Fruit fly (Drosophila melanogaster) whole organism, embryonic: Measurements from ENCODE around the gene Syx4.
A peak's percentile ranks its signal among the peaks of the same experiment; 100 is the strongest.

Experiments used
- CG10366 ChIP-seq: fragments of 200-800 bp; sonication (Bioruptor generic); IDR thresholded peaks from 2 replicates; pipeline ENCODE4 v1.3.6; 2022; ENCODE audit warnings: missing biosample characterization, missing genetic modification characterization
- CG11723 ChIP-seq: fragments of 200-800 bp; sonication (Bioruptor generic); optimal IDR thresholded peaks from 2 replicates; lab custom pipeline; 2017; ENCODE audit warnings: missing biosample characterization, mild to moderate bottlenecking, missing genetic modification characterization
- CG12071 ChIP-seq: fragments of 200-800 bp; sonication (Bioruptor generic); optimal IDR thresholded peaks from 3 replicates; lab custom pipeline; 2018; ENCODE audit warnings: missing biosample characterization, mild to moderate bottlenecking, missing genetic modification characterization
- CG12219 ChIP-seq: fragments of 200-800 bp; sonication (Bioruptor generic); optimal IDR thresholded peaks from 3 replicates; lab custom pipeline; 2018; ENCODE audit warnings: missing biosample characterization, mild to moderate bottlenecking, missing genetic modification characterization
- CG15514 ChIP-seq: fragments of 200-800 bp; sonication (Bioruptor generic); optimal IDR thresholded peaks from 3 replicates; lab custom pipeline; 2017; ENCODE audit warnings: missing biosample characterization, missing genetic modification characterization, mild to moderate bottlenecking, moderate library complexity, missing genetic modification reagents
- CG1647 ChIP-seq: fragments of 200-800 bp; sonication (Bioruptor generic); optimal IDR thresholded peaks from 3 replicates; lab custom pipeline; 2016; ENCODE audit warnings: missing biosample characterization, missing genetic modification characterization
- CG2120 ChIP-seq: fragments of 200-800 bp; sonication (Bioruptor generic); optimal IDR thresholded peaks from 3 replicates; lab custom pipeline; 2016; ENCODE audit warnings: missing biosample characterization, missing genetic modification characterization
- CG2712 ChIP-seq: fragments of 200-800 bp; optimal IDR thresholded peaks from 3 replicates; lab custom pipeline; 2019; ENCODE audit warnings: missing biosample characterization, mild to moderate bottlenecking, missing genetic modification characterization, moderate library complexity
- CG2889 ChIP-seq: fragments of 200-800 bp; sonication (Bioruptor generic); IDR thresholded peaks from 3 replicates; pipeline ENCODE4 v1.3.6; 2022; ENCODE audit warnings: missing biosample characterization, missing genetic modification characterization
- CG34422 ChIP-seq: fragments of 200-800 bp; sonication (Bioruptor generic); IDR thresholded peaks from 3 replicates; pipeline ENCODE4 v1.3.6; 2022; ENCODE audit warnings: missing biosample characterization, missing genetic modification characterization
- CG3726 ChIP-seq: fragments of 200-800 bp; sonication (Bioruptor generic); IDR thresholded peaks from 3 replicates; pipeline ENCODE4, ENCODE4 v1.3.6; 2022; ENCODE audit warnings: missing biosample characterization, missing genetic modification characterization
- CG4820 ChIP-seq: fragments of 200-800 bp; sonication (Bioruptor generic); optimal IDR thresholded peaks from 3 replicates; lab custom pipeline; 2016; ENCODE audit warnings: missing biosample characterization, missing genetic modification characterization
- CG7357 ChIP-seq: fragments of 200-800 bp; sonication (Bioruptor generic); IDR thresholded peaks from 3 replicates; pipeline ENCODE4 v1.3.6; 2022; ENCODE audit warnings: missing biosample characterization, missing genetic modification characterization
- CG7839 ChIP-seq: fragments of 200-800 bp; sonication (Bioruptor generic); optimal IDR thresholded peaks from 3 replicates; lab custom pipeline; 2018; ENCODE audit warnings: missing biosample characterization, mild to moderate bottlenecking, missing genetic modification characterization, moderate library complexity
- CG9817 ChIP-seq: fragments of 200-800 bp; sonication (Bioruptor generic); optimal IDR thresholded peaks from 2 replicates; lab custom pipeline; 2018; ENCODE audit warnings: missing biosample characterization, mild to moderate bottlenecking, missing genetic modification characterization, moderate library complexity
- CoRest ChIP-seq: fragments of 200-800 bp; sonication (Bioruptor generic); optimal IDR thresholded peaks from 3 replicates; lab custom pipeline; 2018; ENCODE audit warnings: missing biosample characterization, mild to moderate bottlenecking, missing genetic modification characterization, moderate library complexity
- Drgx ChIP-seq: fragments of 200-800 bp; sonication (Bioruptor generic); IDR thresholded peaks from 2 replicates; pipeline ENCODE4 v1.3.6; 2022; ENCODE audit warnings: missing biosample characterization, missing genetic modification characterization
- E2f1 ChIP-seq: fragments of 200-800 bp; sonication (Bioruptor generic); IDR thresholded peaks from 2 replicates; pipeline ENCODE4 v1.3.6; 2022; ENCODE audit warnings: missing biosample characterization, missing genetic modification characterization
- Ets65A ChIP-seq: fragments of 200-800 bp; sonication (Bioruptor generic); peaks from one replicate; lab custom pipeline; 2016; ENCODE audit warnings: missing biosample characterization, missing genetic modification characterization
- Gug ChIP-seq: fragments of 200-800 bp; sonication (Bioruptor generic); IDR thresholded peaks from 4 replicates; pipeline ENCODE4 v1.3.6; 2022; ENCODE audit warnings: missing biosample characterization, missing genetic modification characterization
- H2.0 ChIP-seq: fragments of 200-800 bp; sonication (Bioruptor generic); IDR thresholded peaks from 2 replicates; pipeline ENCODE4 v1.3.6; 2022; ENCODE audit warnings: missing biosample characterization, missing genetic modification characterization
- Hr78 ChIP-seq, 2 experiments: fragments of 200-800 bp in 1 of 2; fragments of >200 bp in 1 of 2; sonication (Bioruptor generic) in 1 of 2; optimal IDR thresholded peaks; 2 replicates each; lab custom pipeline; 2017 to 2019; ENCODE audit warnings: missing biosample characterization in 2 of 2, missing genetic modification characterization in 2 of 2, mild to moderate bottlenecking in 1 of 2, moderate library complexity in 1 of 2
- Hsf ChIP-seq: fragments of 200-800 bp; sonication (Bioruptor generic); optimal IDR thresholded peaks from 3 replicates; lab custom pipeline; 2016; ENCODE audit warnings: missing biosample characterization, missing genetic modification characterization
- Lhr ChIP-seq: fragments of 200-800 bp; sonication (Bioruptor generic); optimal IDR thresholded peaks from 3 replicates; lab custom pipeline; 2017; ENCODE audit warnings: mild to moderate bottlenecking, missing biosample characterization, missing genetic modification reagents, missing genetic modification characterization
- MBD-R2 ChIP-seq: fragments of 200-800 bp; sonication (Bioruptor generic); IDR thresholded peaks from 2 replicates; pipeline ENCODE4 v1.3.6; 2022; ENCODE audit warnings: missing biosample characterization, missing genetic modification characterization
- Med ChIP-seq: fragments of 200-800 bp; sonication (Bioruptor generic); peaks from one replicate; lab custom pipeline; 2016; ENCODE audit warnings: missing biosample characterization, missing genetic modification characterization, mild to moderate bottlenecking, inconsistent platforms, moderate library complexity
- NFAT ChIP-seq: fragments of 200-800 bp; sonication (Bioruptor generic); IDR thresholded peaks from 2 replicates; pipeline ENCODE4 v1.3.6; 2022; ENCODE audit warnings: missing biosample characterization, missing genetic modification characterization
- Neu2 ChIP-seq: fragments of 200-800 bp; sonication (Bioruptor generic); optimal IDR thresholded peaks from 3 replicates; lab custom pipeline; 2016; ENCODE audit warnings: missing biosample characterization, missing genetic modification characterization, borderline replicate concordance
- Nf-YB ChIP-seq: fragments of 200-800 bp; sonication (Bioruptor generic); optimal IDR thresholded peaks from 3 replicates; lab custom pipeline; 2019; ENCODE audit warnings: missing biosample characterization, mild to moderate bottlenecking, missing genetic modification characterization, moderate library complexity
- Pdp1 ChIP-seq, 2 experiments: fragments of 200-800 bp; sonication (Bioruptor generic); optimal IDR thresholded peaks; 3 replicates each; lab custom pipeline; 2016; ENCODE audit warnings: missing biosample characterization in 2 of 2, missing genetic modification characterization in 2 of 2, mild to moderate bottlenecking in 1 of 2, moderate library complexity in 1 of 2
- Rfx ChIP-seq: fragments of 200-800 bp; sonication (Bioruptor generic); IDR thresholded peaks from 2 replicates; pipeline ENCODE4 v1.3.6; 2022; ENCODE audit warnings: missing biosample characterization, missing genetic modification characterization
- Xbp1 ChIP-seq: fragments of 200-800 bp; sonication (Bioruptor generic); optimal IDR thresholded peaks from 3 replicates; lab custom pipeline; 2016; ENCODE audit warnings: missing biosample characterization, mild to moderate bottlenecking, missing genetic modification characterization
- ara ChIP-seq: fragments of 200-800 bp; sonication (Bioruptor generic); IDR thresholded peaks from 2 replicates; pipeline ENCODE4 v1.3.6; 2022; ENCODE audit warnings: missing biosample characterization, missing genetic modification characterization
- dimm ChIP-seq: fragments of 200-800 bp; sonication (Bioruptor generic); IDR thresholded peaks from 2 replicates; pipeline ENCODE4 v1.3.6; 2022; ENCODE audit warnings: missing biosample characterization, missing genetic modification characterization
- esg ChIP-seq: fragments of 200-800 bp; sonication (Bioruptor generic); conservative IDR thresholded peaks from 2 replicates; pipeline ENCODE4 v1.3.6; 2022; ENCODE audit warnings: missing biosample characterization, missing genetic modification characterization
- fd96Cb ChIP-seq: fragments of 200-800 bp; sonication (Bioruptor generic); optimal IDR thresholded peaks from 2 replicates; lab custom pipeline; 2018; ENCODE audit warnings: missing biosample characterization, mild to moderate bottlenecking, missing genetic modification characterization, moderate library complexity
- jigr1 ChIP-seq: fragments of 200-800 bp; sonication (Bioruptor generic); IDR thresholded peaks from 3 replicates; pipeline ENCODE4 v1.3.6; 2022; ENCODE audit warnings: missing biosample characterization, missing genetic modification characterization
- lilli ChIP-seq: fragments of 200-800 bp; sonication (Bioruptor generic); optimal IDR thresholded peaks from 3 replicates; lab custom pipeline; 2016; ENCODE audit warnings: missing biosample characterization, missing genetic modification characterization
- lov ChIP-seq, 2 experiments: fragments of 200-800 bp in 1 of 2; fragments of >200 bp in 1 of 2; sonication (Bioruptor generic) in 1 of 2; IDR thresholded peaks in 1 of 2; optimal IDR thresholded peaks in 1 of 2; 2 replicates in 1 of 2; 3 replicates in 1 of 2; pipeline versions ENCODE4 v1.3.6 to Lab custom; 2017 to 2022; ENCODE audit warnings: missing biosample characterization in 1 of 2, missing genetic modification characterization in 1 of 2
- nmo ChIP-seq: fragments of 200-800 bp; sonication (Bioruptor generic); optimal IDR thresholded peaks from 2 replicates; lab custom pipeline; 2018; ENCODE audit warnings: missing biosample characterization, mild to moderate bottlenecking, missing genetic modification characterization, moderate library complexity
- org-1 ChIP-seq: fragments of 200-800 bp; sonication (Bioruptor generic); optimal IDR thresholded peaks from 2 replicates; lab custom pipeline; 2017; ENCODE audit warnings: missing biosample characterization, missing genetic modification characterization
- p53 ChIP-seq: fragments of 200-800 bp; sonication (Bioruptor generic); optimal IDR thresholded peaks from 2 replicates; lab custom pipeline; 2016; ENCODE audit warnings: missing biosample characterization, missing genetic modification characterization
- rib ChIP-seq: fragments of 200-800 bp; sonication (Bioruptor generic); IDR thresholded peaks from 2 replicates; pipeline ENCODE4 v1.3.6; 2022; ENCODE audit warnings: missing biosample characterization, missing genetic modification characterization
- row ChIP-seq: fragments of 200-800 bp; sonication (Bioruptor generic); IDR thresholded peaks from 3 replicates; pipeline ENCODE4 v1.3.6; 2022; ENCODE audit warnings: missing biosample characterization, missing genetic modification characterization
- sens-2 ChIP-seq: fragments of 200-800 bp; sonication (Bioruptor generic); IDR thresholded peaks from 2 replicates; pipeline ENCODE4 v1.3.6; 2022; ENCODE audit warnings: missing biosample characterization, missing genetic modification characterization
- slbo ChIP-seq: fragments of 200-800 bp; sonication (Bioruptor generic); IDR thresholded peaks from 2 replicates; pipeline ENCODE4 v1.3.6; 2022; ENCODE audit warnings: missing biosample characterization, missing genetic modification characterization
- sob ChIP-seq: fragments of 200-800 bp; sonication (Bioruptor generic); IDR thresholded peaks from 2 replicates; pipeline ENCODE4 v1.3.6; 2022; ENCODE audit warnings: missing biosample characterization, missing genetic modification characterization
- ssp ChIP-seq: fragments of 200-800 bp; sonication (Bioruptor generic); IDR thresholded peaks from 2 replicates; pipeline ENCODE4 v1.3.6; 2022; ENCODE audit warnings: missing biosample characterization, missing genetic modification characterization
- zfh1 ChIP-seq: fragments of 200-800 bp; sonication (Bioruptor generic); IDR thresholded peaks from 3 replicates; pipeline ENCODE4 v1.3.6; 2022; ENCODE audit warnings: missing biosample characterization, missing genetic modification characterization

The Syx4 gene

dm6 chrX:2708156-2708734, 35.6 kb downstream of the Syx4 start, which contains the start of gene CG2681 (continued):
- TF ChIP-seq Neu2 (no peak), slbo (GFP tag; lab: Robert Waterston, UW) (peak; percentile 84), esg (GFP tag; lab: Robert Waterston, UW) (peak; percentile 46), fd96Cb (tag; lab: Kevin White, UChicago) (peak; percentile 18), row (GFP tag; lab: Robert Waterston, UW) (peak; percentile 66), CG2120 (GFP tag; lab: Kevin White, UChicago) (peak; percentile 59), CG9817 (no peak), p53 (no peak), CG2712 (tag; lab: Kevin White, UChicago) (no peak), E2f1 (GFP tag; lab: Robert Waterston, UW) (peak; percentile 66), Hsf (GFP tag; lab: Kevin White, UChicago) (peak; percentile 27), CG7839 (peak; percentile 57), ara (GFP tag; lab: Robert Waterston, UW) (peak; percentile 31), CG4820 (GFP tag; lab: Kevin White, UChicago) (no peak), Xbp1 (peak; percentile 17), dimm (GFP tag; lab: Robert Waterston, UW) (0 out of 2 replicates have a peak, but pooled peaks have one; percentile 22), CG12071 (GFP tag; lab: Kevin White, UChicago) (no peak), Drgx (GFP tag; lab: Robert Waterston, UW) (peak; percentile 65), Ets65A (peak; percentile 94), ssp (GFP tag; lab: Robert Waterston, UW) (0 out of 2 replicates have a peak, but pooled peaks have one; percentile 15), nmo (GFP tag; lab: Kevin White, UChicago) (peak; percentile 25), org-1 (GFP tag; lab: Kevin White, UChicago) (peak; percentile 38), lilli (GFP tag; lab: Kevin White, UChicago) (peak; percentile 43), CG12219 (GFP tag; lab: Kevin White, UChicago) (peak; percentile 9), Lhr (GFP tag; lab: Kevin White, UChicago) (no peak), Nf-YB (no peak), zfh1 (GFP tag; lab: Robert Waterston, UW) (peak; percentile 76), CG7357 (GFP tag; lab: Robert Waterston, UW) (peak; percentile 15; the same call in 1 of the 3 replicates), jigr1 (GFP tag; lab: Robert Waterston, UW) (peak; percentile 42; the same call in 1 of the 3 replicates), NFAT (GFP tag; lab: Robert Waterston, UW) (peak; percentile 62; the same call in 1 of the 2 replicates), Hr78 (GFP tag; optimal IDR thresholded peaks at IDR 0.05; lab: Kevin White, UChicago) (no peak), H2.0 (GFP tag; lab: Robert Waterston, UW) (peak; percentile 62), rib (0 out of 2 replicates have a peak, but pooled peaks have one; percentile 25), Med (GFP tag; lab: Kevin White, UChicago) (peak; percentile 89), CoRest (tag; lab: Kevin White, UChicago) (peak; percentile 6), sens-2 (GFP tag; lab: Robert Waterston, UW) (0 out of 2 replicates have a peak, but pooled peaks have one; percentile 12), CG34422 (GFP tag; lab: Robert Waterston, UW) (peak; percentile 14; the same call in 1 of the 3 replicates), lov (optimal IDR thresholded peaks at IDR 0.05; lab: Kevin White, UChicago) (no peak), lov (GFP tag; IDR thresholded peaks at IDR 0.05; lab: Robert Waterston, UW) (no peak), CG11723 (GFP tag; lab: Kevin White, UChicago) (no peak), CG1647 (GFP tag; lab: Kevin White, UChicago) (no peak), Pdp1 (GFP tag; optimal IDR thresholded peaks at IDR 0.05; lab: Kevin White, UChicago) (peak; percentile 23 to 50), CG10366 (GFP tag; lab: Robert Waterston, UW) (peak; percentile 54), Rfx (GFP tag; lab: Robert Waterston, UW) (peak; percentile 72), MBD-R2 (GFP tag; lab: Robert Waterston, UW) (peak; percentile 17; the same call in 1 of the 2 replicates), sob (peak; percentile 48), CG3726 (GFP tag; lab: Robert Waterston, UW) (0 out of 3 replicates have a peak, but pooled peaks have one; percentile 37), CG2889 (GFP tag; lab: Robert Waterston, UW) (0 out of 3 replicates have a peak, but pooled peaks have one; percentile 48), CG15514 (peak; percentile 58), Gug (GFP tag; lab: Robert Waterston, UW) (peak; percentile 74)
